Fruit fly (Drosophila melanogaster): Measurements from ENCODE around the gene alphaTub85E.
A peak's percentile ranks its signal among the peaks of the same experiment; 100 is the strongest.

alphaTub85E gene

DNA sequence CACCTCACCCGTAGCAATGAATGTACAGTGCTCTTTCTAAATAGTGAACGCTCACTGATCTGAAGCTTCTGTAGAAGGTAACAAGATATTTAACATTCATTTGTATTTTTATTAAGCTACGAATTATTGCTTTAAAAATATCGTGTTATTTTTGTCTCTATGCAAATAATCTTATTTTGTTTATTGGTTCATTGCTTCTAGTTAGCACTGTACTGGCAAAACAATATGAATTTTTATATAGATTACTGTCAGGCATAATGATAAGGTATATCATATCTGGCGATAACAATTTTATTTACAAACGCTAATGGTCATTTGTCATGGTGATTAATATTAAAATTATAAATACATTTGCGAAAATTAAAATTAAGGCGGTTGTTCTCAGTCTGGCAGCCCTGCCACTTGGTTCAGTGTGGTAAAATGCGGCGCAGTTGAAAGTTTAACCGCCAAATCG lies 38.5 kb upstream of the alphaTub85E start, which contains the start of gene CG9471 (continued):
- TF ChIP-seq CG6808 (GFP tag; optimal IDR thresholded peaks at IDR 0.05) (peak; percentile 87), fkh (GFP tag; optimal IDR thresholded peaks at IDR 0.05) (peak; percentile 79), CG3032 (tag; optimal IDR thresholded peaks at IDR 0.05) (peak; percentile 89), CG31627 (GFP tag; optimal IDR thresholded peaks at IDR 0.05) (peak; percentile 97), CG6854 (GFP tag; optimal IDR thresholded peaks at IDR 0.05) (peak; percentile 87), CG10631 (GFP tag; optimal IDR thresholded peaks at IDR 0.05) (peak; percentile 96), CG10669 (GFP tag; optimal IDR thresholded peaks at IDR 0.05) (peak; percentile 91), Sox14 (GFP tag; optimal IDR thresholded peaks at IDR 0.05) (peak; percentile 97), vri (GFP tag; optimal IDR thresholded peaks at IDR 0.05) (peak; percentile 98), Smox (GFP tag; optimal IDR thresholded peaks at IDR 0.05) (peak; percentile 96), fd59A (GFP tag; optimal IDR thresholded peaks at IDR 0.05) (peak; percentile 78), CG34406 (GFP tag; optimal IDR thresholded peaks at IDR 0.05) (peak; percentile 95), fd85E (GFP tag; optimal IDR thresholded peaks at IDR 0.05) (peak; percentile 83), CG9139 (GFP tag; optimal IDR thresholded peaks at IDR 0.05) (peak; percentile 80), OdsH (GFP tag; optimal IDR thresholded peaks at IDR 0.05) (peak; percentile 97), CG8319 (GFP tag; optimal IDR thresholded peaks at IDR 0.05) (peak; percentile 91), CG8119 (GFP tag; IDR thresholded peaks at IDR 0.05) (peak; percentile 95), CG11762 (GFP tag; optimal IDR thresholded peaks at IDR 0.05; ENCODE audit: insufficient read depth) (peak; percentile 94), esn (GFP tag; optimal IDR thresholded peaks at IDR 0.05) (peak; percentile 98), CG15336 (GFP tag; IDR thresholded peaks at IDR 0.05) (peak; percentile 96), dsx (GFP tag; optimal IDR thresholded peaks at IDR 0.05; ENCODE audit: poor library complexity, severe bottlenecking) (peak; percentile 93), pdm3 (GFP tag; optimal IDR thresholded peaks at IDR 0.05) (peak; percentile 97), cyc (GFP tag; optimal IDR thresholded peaks at IDR 0.05) (peak; percentile 96), CG6276 (GFP tag; optimal IDR thresholded peaks at IDR 0.05) (peak; percentile 90), ss (GFP tag; optimal IDR thresholded peaks at IDR 0.05) (peak; percentile 81 to 89), Eip75B (GFP tag; optimal IDR thresholded peaks at IDR 0.05) (peak; percentile 95), acj6 (GFP tag; optimal IDR thresholded peaks at IDR 0.05) (peak; percentile 96)

DNA sequence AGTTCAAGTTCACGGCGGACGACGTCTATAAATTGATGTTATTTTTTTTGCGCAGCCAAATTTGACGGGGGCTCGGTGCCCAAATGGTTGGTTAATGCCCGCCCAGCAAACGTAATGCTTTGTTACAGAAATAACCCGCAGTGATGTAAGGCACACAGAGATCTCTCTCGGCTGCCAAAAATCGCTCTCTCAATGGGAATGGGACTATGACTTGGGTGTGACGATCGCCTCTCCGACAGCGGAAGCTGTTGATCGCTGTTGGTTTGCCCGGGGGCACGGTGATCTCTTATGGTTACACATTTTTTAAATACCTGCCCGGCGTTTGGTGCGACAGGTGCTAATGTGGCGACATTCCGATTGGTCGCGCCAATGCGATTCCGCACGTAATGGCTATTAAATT lies 37.1 kb upstream of the alphaTub85E start:
- TF ChIP-seq cyc (GFP tag; optimal IDR thresholded peaks at IDR 0.05) (no peak), vri (GFP tag; optimal IDR thresholded peaks at IDR 0.05) (peak; percentile 63)

DNA sequence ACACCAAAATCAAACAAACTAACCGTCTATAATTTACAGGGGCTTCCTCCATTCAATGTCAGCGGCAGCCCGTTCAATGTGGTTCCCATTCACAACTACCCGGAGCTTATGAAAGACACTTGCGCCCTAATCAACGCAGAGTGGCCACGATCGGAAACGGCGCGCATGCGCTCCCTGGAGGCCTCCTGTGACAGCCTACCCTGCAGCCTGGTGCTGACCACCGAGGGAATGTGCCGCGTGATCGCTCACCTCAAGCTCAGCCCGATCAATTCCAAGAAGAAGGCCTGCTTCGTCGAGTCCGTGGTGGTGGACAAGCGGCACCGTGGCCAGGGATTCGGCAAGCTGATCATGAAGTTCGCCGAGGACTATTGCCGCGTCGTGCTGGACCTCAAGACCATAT lies 35.8 kb upstream of the alphaTub85E start, which contains the start of gene MED6:
Gene MED6 (minus strand): TSS at position 101 of the 400 bp plus-strand sequence.
- TF ChIP-seq OdsH (GFP tag; optimal IDR thresholded peaks at IDR 0.05) (no peak), CG3919 (GFP tag; optimal IDR thresholded peaks at IDR 0.05) (no peak), esn (GFP tag; optimal IDR thresholded peaks at IDR 0.05) (no peak), CG15336 (GFP tag; IDR thresholded peaks at IDR 0.05) (no peak), Sox102F (GFP tag; optimal IDR thresholded peaks at IDR 0.05) (no peak), pdm3 (GFP tag; optimal IDR thresholded peaks at IDR 0.05) (no peak), fd85E (GFP tag; optimal IDR thresholded peaks at IDR 0.05) (no peak), CG32006 (GFP tag; optimal IDR thresholded peaks at IDR 0.05) (no peak), Ets96B (tag; optimal IDR thresholded peaks at IDR 0.05) (no peak), Sox14 (GFP tag; optimal IDR thresholded peaks at IDR 0.05) (no peak), CG11902 (GFP tag; optimal IDR thresholded peaks at IDR 0.05) (no peak), Smox (GFP tag; optimal IDR thresholded peaks at IDR 0.05) (no peak)

DNA sequence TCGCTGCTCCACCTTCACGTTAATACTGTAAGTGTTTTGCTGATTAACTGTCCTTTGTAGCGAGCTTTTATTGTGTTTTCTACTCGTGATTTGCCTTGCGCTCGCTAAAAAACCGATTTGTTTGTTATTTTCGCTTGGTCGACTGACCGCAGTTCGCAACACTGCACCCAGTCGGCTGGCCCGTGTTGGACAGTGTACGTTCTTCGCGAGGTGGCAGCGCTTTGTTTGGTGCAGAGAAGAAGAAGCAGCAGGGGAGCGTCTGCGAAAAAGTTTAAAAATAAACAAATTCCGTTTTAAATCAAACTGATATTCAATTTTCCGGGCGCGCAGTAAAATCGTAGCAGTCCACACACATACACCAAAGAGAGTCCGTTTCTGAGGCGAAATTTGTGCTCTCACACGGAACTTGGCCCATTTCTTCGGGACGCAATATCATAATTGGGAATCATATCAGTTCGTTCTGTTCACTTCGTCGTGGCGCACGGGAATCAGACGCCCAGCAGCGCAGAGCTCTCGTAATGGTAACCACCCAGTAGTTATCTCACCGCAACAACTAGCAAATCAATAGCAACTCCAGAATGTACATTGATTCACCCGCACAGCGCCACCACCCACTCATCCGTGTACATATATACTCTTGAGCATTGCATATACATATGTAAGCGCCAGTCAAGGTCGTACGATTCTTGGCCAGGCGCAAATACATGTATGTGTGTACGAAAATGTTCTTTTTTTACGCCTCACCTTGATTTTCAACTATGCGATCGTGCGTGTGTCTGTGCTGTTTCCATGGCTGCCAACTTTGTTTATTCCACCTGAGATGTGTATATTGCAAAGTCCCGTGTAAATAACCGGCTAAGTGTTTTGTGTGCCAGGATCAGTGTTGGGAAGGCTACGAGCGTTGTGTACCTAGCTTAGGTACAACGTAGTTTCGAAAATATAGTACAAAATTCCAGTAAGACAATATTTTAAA lies 34.9 kb upstream of the alphaTub85E start, which contains the start of gene Naa80:
Gene Naa80 (plus strand): TSS at position 215 of the 973 bp plus-strand sequence.
- peak in 1 of 2 experiments; percentile 56 for TF ChIP-seq salr (GFP tag; optimal IDR thresholded peaks at IDR 0.05)
- TF ChIP-seq CG10631 (GFP tag; optimal IDR thresholded peaks at IDR 0.05) = peak; percentile 75
- peak; percentile 48 for TF ChIP-seq achi (GFP tag; optimal IDR thresholded peaks at IDR 0.05)
- TF ChIP-seq Blimp-1 (GFP tag; optimal IDR thresholded peaks at IDR 0.05) = no peak
- peak; percentile 83 for TF ChIP-seq CG1621 (tag; optimal IDR thresholded peaks at IDR 0.05)
- TF ChIP-seq CG6163 (GFP tag; IDR thresholded peaks at IDR 0.05) = peak; percentile 59; the same call in 2 of the 3 replicates
- TF ChIP-seq CG4318 (GFP tag; optimal IDR thresholded peaks at IDR 0.05) = no peak
- peak; percentile 54 for TF ChIP-seq CG10669 (GFP tag; optimal IDR thresholded peaks at IDR 0.05)
- peak; percentile 64 for TF ChIP-seq Eip75B (GFP tag; optimal IDR thresholded peaks at IDR 0.05)
- TF ChIP-seq CG6792 (GFP tag; optimal IDR thresholded peaks at IDR 0.05) = peak; percentile 59
- TF ChIP-seq CG15336 (GFP tag; IDR thresholded peaks at IDR 0.05) = peak; percentile 40; the same call in 1 of the 2 replicates
- peak; percentile 32 for TF ChIP-seq CG11902 (GFP tag; optimal IDR thresholded peaks at IDR 0.05)
- peak; percentile 44 for TF ChIP-seq acj6 (GFP tag; optimal IDR thresholded peaks at IDR 0.05)
- no peak for TF ChIP-seq Sox102F (GFP tag; optimal IDR thresholded peaks at IDR 0.05)
- TF ChIP-seq Lpt (GFP tag; optimal IDR thresholded peaks at IDR 0.05) = peak; percentile 35
- peak; percentile 59 for TF ChIP-seq net (GFP tag; optimal IDR thresholded peaks at IDR 0.05)
- TF ChIP-seq CG8119 (GFP tag; IDR thresholded peaks at IDR 0.05) = no peak
- peak; percentile 8 for TF ChIP-seq CG8319 (GFP tag; optimal IDR thresholded peaks at IDR 0.05)
